Worm (Caenorhabditis elegans) whole organism, L4 larva: ENCODE results near the gene elc-1.

Experiments
- F49E8.2 ChIP-seq: sonication (generic microtip); optimal IDR thresholded peaks from 2 replicates; lab custom pipeline; 2016; ENCODE audit warnings: missing compliant biosample characterization, mild to moderate bottlenecking, missing genetic modification characterization, borderline replicate concordance
- T20F7.1 ChIP-seq: fragments of 200-800 bp; sonication (Bioruptor generic); optimal IDR thresholded peaks from 2 replicates; lab custom pipeline; 2018; ENCODE audit warnings: mild to moderate bottlenecking, missing genetic modification characterization, missing compliant biosample characterization
- T26A8.4 ChIP-seq: fragments of 200-800 bp; sonication (Bioruptor generic); IDR thresholded peaks from 2 replicates; pipeline ENCODE4 v1.3.6; 2022; ENCODE audit warnings: missing genetic modification characterization, missing compliant biosample characterization
- Y105C5A.15 ChIP-seq: fragments of 200-800 bp; sonication (Bioruptor generic); IDR thresholded peaks from 2 replicates; pipeline ENCODE4 v1.3.6; 2022; ENCODE audit warnings: missing genetic modification characterization, missing compliant biosample characterization
- Y5F2A.4 ChIP-seq: fragments of 200-800 bp; sonication (Bioruptor generic); optimal IDR thresholded peaks from 2 replicates; lab custom pipeline; 2018; ENCODE audit warnings: mild to moderate bottlenecking, missing genetic modification characterization, missing compliant biosample characterization
- aha-1 ChIP-seq: fragments of 150-350 bp; peaks from one replicate; lab custom pipeline; 2014; ENCODE audit warnings: missing biosample characterization, missing genetic modification characterization
- ama-1 ChIP-seq: fragments of 150-350 bp; optimal IDR thresholded peaks from 2 replicates; lab custom pipeline; 2014; ENCODE audit warnings: inconsistent platforms, mixed read lengths
- ceh-82 ChIP-seq: sonication (generic microtip); optimal IDR thresholded peaks from 2 replicates; lab custom pipeline; 2017; ENCODE audit warnings: missing biosample characterization, missing genetic modification characterization
- ces-1 ChIP-seq: fragments of 150-350 bp; sonication (generic microtip); optimal IDR thresholded peaks from 4 replicates; lab custom pipeline; 2014; ENCODE audit warnings: missing biosample characterization, missing genetic modification reagents, missing genetic modification characterization
- cey-2 ChIP-seq: sonication (generic microtip); optimal IDR thresholded peaks from 3 replicates; lab custom pipeline; 2017; ENCODE audit warnings: missing genetic modification characterization, mild to moderate bottlenecking, missing compliant biosample characterization, antibody characterized with exemption, borderline replicate concordance; ENCODE audit not compliant: insufficient read depth
- daf-16 ChIP-seq, 3 experiments: sonication (generic microtip); optimal IDR thresholded peaks; 2 replicates each; lab custom pipeline; 2016 to 2017; ENCODE audit warnings: missing genetic modification characterization in 3 of 3, missing genetic modification reagents in 3 of 3, mild to moderate bottlenecking in 2 of 3, missing compliant biosample characterization in 2 of 3, missing biosample characterization in 1 of 3, moderate library complexity in 1 of 3
- daf-19 ChIP-seq: fragments of 200-800 bp; sonication (Bioruptor generic); conservative IDR thresholded peaks from 2 replicates; pipeline ENCODE4 v1.3.6; 2022; ENCODE audit warnings: missing genetic modification characterization, missing compliant biosample characterization
- dmd-8 ChIP-seq: fragments of 200-800 bp; sonication (Bioruptor generic); IDR thresholded peaks from 2 replicates; pipeline ENCODE4 v1.3.6; 2022; ENCODE audit warnings: missing genetic modification characterization, missing compliant biosample characterization
- hif-1 ChIP-seq, 2 experiments: sonication (generic microtip); optimal IDR thresholded peaks; 2 replicates each; lab custom pipeline; 2016 to 2017; ENCODE audit warnings: missing compliant biosample characterization in 2 of 2, missing genetic modification characterization in 2 of 2, missing genetic modification reagents in 2 of 2, missing genotype in 2 of 2, mild to moderate bottlenecking in 1 of 2
- hlh-30 ChIP-seq: sonication (generic microtip); optimal IDR thresholded peaks from 2 replicates; lab custom pipeline; 2017; ENCODE audit warnings: antibody characterized with exemption, mild to moderate bottlenecking, missing genetic modification characterization, missing compliant biosample characterization; ENCODE audit not compliant: insufficient read depth
- lin-13 ChIP-seq: fragments of 150-350 bp; optimal IDR thresholded peaks from 2 replicates; lab custom pipeline; 2014; ENCODE audit warnings: missing biosample characterization, missing genetic modification reagents, missing genetic modification characterization
- lin-29 ChIP-seq: fragments of 200-800 bp; sonication (Bioruptor generic); IDR thresholded peaks from 2 replicates; pipeline ENCODE4 v1.3.6; 2022; ENCODE audit warnings: missing genetic modification reagents, missing genetic modification characterization, missing compliant biosample characterization
- lin-38 ChIP-seq: fragments of 200-800 bp; sonication (Bioruptor generic); IDR thresholded peaks from 2 replicates; pipeline ENCODE4 v1.3.6; 2022; ENCODE audit warnings: missing genetic modification reagents, missing genetic modification characterization, missing compliant biosample characterization
- lsy-2 ChIP-seq, 2 experiments: fragments of 150-350 bp in 1 of 2; sonication (generic microtip) in 1 of 2; optimal IDR thresholded peaks; 2 replicates each; lab custom pipeline; 2014 to 2017; ENCODE audit warnings: missing biosample characterization in 2 of 2, missing genetic modification characterization in 2 of 2
- madf-5 ChIP-seq, 2 experiments: fragments of 200-800 bp; sonication (Bioruptor generic); IDR thresholded peaks; 2 replicates each; pipeline ENCODE4 v1.3.6; 2022; ENCODE audit warnings: missing compliant biosample characterization in 2 of 2, missing genetic modification characterization in 2 of 2
- madf-9 ChIP-seq: fragments of 200-800 bp; sonication (Bioruptor generic); conservative IDR thresholded peaks from 2 replicates; pipeline ENCODE4 v1.3.6; 2022; ENCODE audit warnings: missing genetic modification reagents, missing genetic modification characterization, missing compliant biosample characterization
- mep-1 ChIP-seq: fragments of 150-350 bp; sonication (generic microtip); optimal IDR thresholded peaks from 3 replicates; lab custom pipeline; 2014; ENCODE audit warnings: missing biosample characterization, missing genetic modification characterization
- mxl-3 ChIP-seq: fragments of 200-800 bp; sonication (Bioruptor generic); optimal IDR thresholded peaks from 2 replicates; lab custom pipeline; 2018; ENCODE audit warnings: mild to moderate bottlenecking, missing genetic modification characterization, missing compliant biosample characterization
- nhr-111 ChIP-seq: fragments of 200-800 bp; sonication (Bioruptor generic); optimal IDR thresholded peaks from 2 replicates; lab custom pipeline; 2018; ENCODE audit warnings: mild to moderate bottlenecking, missing genetic modification characterization, missing compliant biosample characterization
- nhr-28 ChIP-seq: fragments of 150-350 bp; optimal IDR thresholded peaks from 2 replicates; lab custom pipeline; 2014; ENCODE audit warnings: missing biosample characterization, missing genetic modification characterization
- nhr-42 ChIP-seq: fragments of 200-800 bp; sonication (Bioruptor generic); IDR thresholded peaks from 2 replicates; pipeline ENCODE4 v1.3.6; 2022; ENCODE audit warnings: missing genetic modification characterization, missing compliant biosample characterization
- nhr-48 ChIP-seq: sonication (generic microtip); optimal IDR thresholded peaks from 2 replicates; lab custom pipeline; 2016; ENCODE audit warnings: mild to moderate bottlenecking, missing genetic modification characterization, missing compliant biosample characterization
- nhr-76 ChIP-seq: fragments of 150-350 bp; optimal IDR thresholded peaks from 2 replicates; lab custom pipeline; 2014; ENCODE audit warnings: missing biosample characterization, missing genetic modification characterization
- nhr-77 ChIP-seq: fragments of 150-350 bp; optimal IDR thresholded peaks from 2 replicates; lab custom pipeline; 2014; ENCODE audit warnings: missing biosample characterization, missing genetic modification characterization
- pha-4 ChIP-seq, 2 experiments: fragments of 150-350 bp in 1 of 2; fragments of 200-800 bp in 1 of 2; sonication (Bioruptor generic) in 1 of 2; IDR thresholded peaks in 1 of 2; optimal IDR thresholded peaks in 1 of 2; 2 replicates each; pipeline versions ENCODE4 v1.3.6 to Lab custom; 2014 to 2022; ENCODE audit warnings: missing genetic modification characterization in 2 of 2, missing genetic modification reagents in 2 of 2, missing biosample characterization in 1 of 2, missing compliant biosample characterization in 1 of 2
- php-3 ChIP-seq: fragments of 200-800 bp; sonication (Bioruptor generic); IDR thresholded peaks from 2 replicates; pipeline ENCODE4 v1.3.6; 2022; ENCODE audit warnings: missing genetic modification reagents, missing genetic modification characterization, missing compliant biosample characterization
- pqm-1 ChIP-seq: sonication (generic microtip); optimal IDR thresholded peaks from 2 replicates; lab custom pipeline; 2017; ENCODE audit warnings: missing biosample characterization, missing genetic modification characterization
- snpc-1.2 ChIP-seq: fragments of 200-800 bp; sonication (Bioruptor generic); IDR thresholded peaks from 2 replicates; pipeline ENCODE4 v1.3.6; 2022; ENCODE audit warnings: missing genetic modification reagents, missing genetic modification characterization, missing compliant biosample characterization
- snpc-4 ChIP-seq: fragments of 150-350 bp; optimal IDR thresholded peaks from 2 replicates; lab custom pipeline; 2014; ENCODE audit warnings: missing biosample characterization, missing genetic modification characterization
- spr-3 ChIP-seq: fragments of 200-800 bp; sonication (Bioruptor generic); optimal IDR thresholded peaks from 2 replicates; lab custom pipeline; 2018; ENCODE audit warnings: mild to moderate bottlenecking, missing genetic modification characterization, missing compliant biosample characterization
- unc-130 ChIP-seq: sonication (generic microtip); optimal IDR thresholded peaks from 2 replicates; lab custom pipeline; 2016; ENCODE audit warnings: missing genetic modification reagents, missing genetic modification characterization, missing compliant biosample characterization
- unc-39 ChIP-seq: sonication (generic microtip); optimal IDR thresholded peaks from 2 replicates; lab custom pipeline; 2017; ENCODE audit warnings: missing biosample characterization, missing genetic modification characterization
- zag-1 ChIP-seq: fragments of 150-350 bp; optimal IDR thresholded peaks from 2 replicates; lab custom pipeline; 2014; ENCODE audit warnings: missing biosample characterization, missing genetic modification characterization
- zip-2 ChIP-seq: fragments of 150-350 bp; optimal IDR thresholded peaks from 2 replicates; lab custom pipeline; 2014; ENCODE audit warnings: missing biosample characterization, missing genetic modification characterization

elc-1 gene

DNA sequence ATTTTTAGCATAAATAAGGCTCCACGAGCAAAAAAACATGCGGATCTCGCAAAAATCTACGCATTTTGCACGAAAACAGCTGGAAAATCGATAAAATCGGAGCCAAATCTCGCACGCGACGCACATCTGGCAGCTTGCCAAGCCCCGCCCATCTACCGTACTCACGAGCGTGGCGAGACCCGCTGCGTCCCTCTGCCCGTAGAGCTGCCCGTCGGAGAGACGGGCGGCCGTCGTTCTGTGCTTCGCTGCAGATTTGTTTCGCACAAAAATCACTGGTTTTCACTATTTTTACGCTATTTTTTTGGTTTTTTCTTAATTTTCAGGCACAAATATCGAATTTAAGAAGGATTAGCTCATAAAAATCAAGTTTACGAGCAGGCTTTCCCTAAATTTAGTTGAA is 1.7 kb upstream of the elc-1 start (continued):
- TF ChIP-seq nhr-76 (tag; lab: Kevin White, UChicago) (no peak), ces-1 (GFP tag; lab: Kevin White, UChicago) (no peak), nhr-111 (GFP tag; lab: Kevin White, UChicago) (no peak)
- TF ChIP-seq, all 104 proteins: peak for 66

- no peak for TF ChIP-seq snpc-1.2 (GFP tag; lab: Robert Waterston, UW)
- TF ChIP-seq lin-38: peak; percentile 61
These were observed 419 bp downstream of the elc-1 start for ce11 chrIII:1416571-1416970.

DNA sequence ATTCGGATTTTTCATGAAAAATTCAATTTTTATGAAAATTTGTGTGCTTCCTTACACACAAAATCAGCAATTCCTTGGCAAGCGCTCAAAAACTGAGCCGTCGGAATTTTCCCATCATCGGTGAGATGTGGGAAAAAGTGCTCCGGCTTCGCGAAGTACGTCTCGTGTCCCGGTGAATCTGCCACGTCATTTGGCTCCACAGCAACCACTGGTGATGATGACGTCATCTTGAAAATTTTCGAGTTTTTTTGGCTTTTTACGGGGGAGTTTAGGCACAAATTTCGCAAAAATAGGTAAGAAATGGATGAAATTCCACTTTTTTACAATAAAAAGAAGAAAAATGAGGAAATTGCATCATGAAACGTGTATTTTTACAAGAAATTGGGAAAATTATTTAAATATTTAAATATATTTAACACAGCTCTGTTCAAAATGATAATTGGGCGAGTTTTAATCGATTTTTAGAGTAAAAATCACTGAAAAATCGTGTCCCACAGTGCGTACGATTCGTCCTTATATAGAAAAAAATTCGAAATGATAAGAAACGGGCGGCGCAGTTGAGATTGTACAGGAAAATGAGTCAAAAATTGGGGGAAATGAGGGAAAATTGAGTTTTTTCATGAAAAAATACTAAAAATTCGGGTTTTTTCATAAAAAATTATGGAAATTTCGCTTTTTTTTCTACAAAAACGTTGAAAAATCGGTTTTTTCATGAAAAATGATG is 2.9 kb downstream of the elc-1 start, which contains the start of gene Y82E9BR.14:
Y82E9BR.14 (minus strand) TSS at position 227 of the 724 bp plus-strand sequence.
- TF ChIP-seq ceh-82: no peak
- TF ChIP-seq hif-1 (tag; optimal IDR thresholded peaks at IDR 0.05; lab: Kevin White, UChicago): no peak
- no peak for TF ChIP-seq madf-9 (GFP tag; lab: Robert Waterston, UW)
- TF ChIP-seq lsy-2 (tag; optimal IDR thresholded peaks at IDR 0.05; lab: Kevin White, UChicago): no peak
- no peak for TF ChIP-seq snpc-4 (tag; lab: Kevin White, UChicago)
- peak; percentile 13 for TF ChIP-seq ama-1 (lab: Kevin White, UChicago)
- TF ChIP-seq mxl-3 (GFP tag; lab: Kevin White, UChicago): no peak
- TF ChIP-seq daf-16 (GFP tag; optimal IDR thresholded peaks at IDR 0.05; lab: Kevin White, UChicago): no peak
- peak; percentile 18 for TF ChIP-seq daf-16 (tag; optimal IDR thresholded peaks at IDR 0.05; lab: Kevin White, UChicago)
- no peak for TF ChIP-seq zag-1 (tag; lab: Kevin White, UChicago)
- no peak for TF ChIP-seq pha-4 (GFP tag; IDR thresholded peaks at IDR 0.05; lab: Robert Waterston, UW)
- no peak for TF ChIP-seq pha-4 (tag; optimal IDR thresholded peaks at IDR 0.05; lab: Kevin White, UChicago)
- no peak for TF ChIP-seq nhr-77 (tag; lab: Kevin White, UChicago)
- no peak for TF ChIP-seq mep-1 (tag; lab: Kevin White, UChicago)
- no peak for TF ChIP-seq nhr-76 (tag; lab: Kevin White, UChicago)
- TF ChIP-seq php-3 (GFP tag; lab: Robert Waterston, UW): no peak
- no peak for TF ChIP-seq Y105C5A.15
- no peak for TF ChIP-seq F49E8.2 (tag; lab: Kevin White, UChicago)
- TF ChIP-seq hlh-30 (tag; lab: Kevin White, UChicago): no peak
- no peak for TF ChIP-seq Y5F2A.4 (GFP tag; lab: Kevin White, UChicago)
- peak; percentile 20 for TF ChIP-seq nhr-28 (tag; lab: Kevin White, UChicago)
- no peak for TF ChIP-seq lin-13 (GFP tag; lab: Kevin White, UChicago)
- no peak for TF ChIP-seq aha-1 (tag; lab: Kevin White, UChicago)
- no peak for TF ChIP-seq zip-2 (tag; lab: Kevin White, UChicago)
- TF ChIP-seq spr-3 (GFP tag; lab: Kevin White, UChicago): no peak
- TF ChIP-seq lin-38: no peak
- TF ChIP-seq nhr-42: no peak
- peak; percentile 14 for TF ChIP-seq T20F7.1 (GFP tag; lab: Kevin White, UChicago)
- no peak for TF ChIP-seq unc-130 (GFP tag; lab: Kevin White, UChicago)
- no peak for TF ChIP-seq lin-29 (GFP tag; lab: Robert Waterston, UW)
- no peak for TF ChIP-seq nhr-48
- TF ChIP-seq snpc-1.2 (GFP tag; lab: Robert Waterston, UW): no peak
- TF ChIP-seq T26A8.4 (GFP tag; lab: Robert Waterston, UW): no peak
- peak; percentile 66 for TF ChIP-seq pqm-1
- TF ChIP-seq unc-39 (tag; lab: Kevin White, UChicago): no peak
- TF ChIP-seq cey-2 (tag; lab: Kevin White, UChicago): no peak
- no peak for TF ChIP-seq daf-19 (GFP tag; lab: Robert Waterston, UW)
- no peak for TF ChIP-seq dmd-8 (GFP tag; lab: Robert Waterston, UW)
- no peak for TF ChIP-seq madf-5 (GFP tag; IDR thresholded peaks at IDR 0.05; lab: Robert Waterston, UW)
